Fruit fly (Drosophila melanogaster) whole organism, pupa: ENCODE results near the gene Gr64d.

Experiments used
- CG10348 ChIP-seq: fragments of 200-800 bp; sonication (Bioruptor generic); IDR thresholded peaks from 2 replicates; pipeline ENCODE4 v1.3.6; 2022; ENCODE audit warnings: missing biosample characterization, missing genetic modification characterization
- CG12605 ChIP-seq: fragments of 200-800 bp; sonication (Bioruptor generic); IDR thresholded peaks from 2 replicates; pipeline ENCODE4 v1.3.6; 2022; ENCODE audit warnings: missing biosample characterization, missing genetic modification characterization
- CG13204 ChIP-seq: fragments of 200-800 bp; sonication (Bioruptor generic); optimal IDR thresholded peaks from 2 replicates; lab custom pipeline; 2018; ENCODE audit warnings: missing biosample characterization, mild to moderate bottlenecking, missing genetic modification characterization, moderate library complexity
- CG14655 ChIP-seq: fragments of 200-800 bp; sonication (Bioruptor generic); optimal IDR thresholded peaks from 3 replicates; lab custom pipeline; 2017; ENCODE audit warnings: mild to moderate bottlenecking, missing biosample characterization, missing genetic modification reagents, missing genetic modification characterization
- CG15710 ChIP-seq: fragments of 200-800 bp; sonication (Bioruptor generic); optimal IDR thresholded peaks from 2 replicates; lab custom pipeline; 2018; ENCODE audit warnings: missing biosample characterization, mild to moderate bottlenecking, missing genetic modification characterization, moderate library complexity
- CG17806 ChIP-seq: fragments of 200-800 bp; sonication (Bioruptor generic); optimal IDR thresholded peaks from 2 replicates; lab custom pipeline; 2018; ENCODE audit warnings: missing biosample characterization, mild to moderate bottlenecking, missing genetic modification characterization, moderate library complexity
- CG32121 ChIP-seq: fragments of 200-800 bp; sonication (Bioruptor generic); IDR thresholded peaks from 2 replicates; pipeline ENCODE4 v1.3.6; 2022; ENCODE audit warnings: missing biosample characterization, missing genetic modification characterization
- CG34367 ChIP-seq: fragments of 200-800 bp; sonication (Bioruptor generic); optimal IDR thresholded peaks from 2 replicates; lab custom pipeline; 2018; ENCODE audit warnings: missing biosample characterization, mild to moderate bottlenecking, missing genetic modification characterization
- CG4496 ChIP-seq: fragments of 200-800 bp; sonication (Bioruptor generic); IDR thresholded peaks from 3 replicates; pipeline ENCODE4 v1.3.6; 2022; ENCODE audit warnings: missing biosample characterization, missing genetic modification characterization
- CG8159 ChIP-seq: fragments of 200-800 bp; sonication (Bioruptor generic); optimal IDR thresholded peaks from 3 replicates; lab custom pipeline; 2018; ENCODE audit warnings: missing biosample characterization, mild to moderate bottlenecking, missing genetic modification characterization, moderate library complexity
- CG8301 ChIP-seq: fragments of 200-800 bp; sonication (Bioruptor generic); optimal IDR thresholded peaks from 2 replicates; lab custom pipeline; 2018; ENCODE audit warnings: missing biosample characterization, mild to moderate bottlenecking, missing genetic modification characterization
- CG9948 ChIP-seq: fragments of 200-800 bp; sonication (Bioruptor generic); optimal IDR thresholded peaks from 2 replicates; lab custom pipeline; 2018; ENCODE audit warnings: missing biosample characterization, mild to moderate bottlenecking, missing genetic modification characterization, moderate library complexity
- D1 ChIP-seq: fragments of 200-800 bp; sonication (Bioruptor generic); optimal IDR thresholded peaks from 2 replicates; lab custom pipeline; 2018; ENCODE audit warnings: missing biosample characterization, mild to moderate bottlenecking, missing genetic modification characterization, moderate library complexity
- EcR ChIP-seq: fragments of 200-800 bp; sonication (Bioruptor generic); optimal IDR thresholded peaks from 3 replicates; lab custom pipeline; 2019; ENCODE audit warnings: missing biosample characterization, missing genetic modification characterization, mild to moderate bottlenecking, moderate library complexity, missing genetic modification reagents
- Ets98B ChIP-seq: fragments of 200-800 bp; sonication (Bioruptor generic); IDR thresholded peaks from 2 replicates; pipeline ENCODE4 v1.3.6; 2022; ENCODE audit warnings: missing biosample characterization, missing genetic modification characterization
- Pif1A ChIP-seq: fragments of 200-800 bp; sonication (Bioruptor generic); optimal IDR thresholded peaks from 3 replicates; lab custom pipeline; 2016; ENCODE audit warnings: missing biosample characterization, missing genetic modification characterization
- Pif1B ChIP-seq: fragments of 200-800 bp; sonication (Bioruptor generic); optimal IDR thresholded peaks from 3 replicates; lab custom pipeline; 2016; ENCODE audit warnings: missing biosample characterization, missing genetic modification characterization
- Snoo ChIP-seq: fragments of 200-800 bp; sonication (Bioruptor generic); optimal IDR thresholded peaks from 3 replicates; lab custom pipeline; 2017; ENCODE audit warnings: missing biosample characterization, mild to moderate bottlenecking, missing genetic modification characterization, inconsistent platforms
- fd96Ca ChIP-seq: fragments of 200-800 bp; sonication (Bioruptor generic); IDR thresholded peaks from 3 replicates; pipeline ENCODE4 v1.3.6; 2022; ENCODE audit warnings: missing biosample characterization, missing genetic modification characterization
- gl ChIP-seq: fragments of 200-800 bp; sonication (Bioruptor generic); optimal IDR thresholded peaks from 2 replicates; lab custom pipeline; 2018; ENCODE audit warnings: missing biosample characterization, mild to moderate bottlenecking, missing genetic modification characterization
- rn ChIP-seq: fragments of 200-800 bp; sonication (Bioruptor generic); IDR thresholded peaks from 2 replicates; pipeline ENCODE4 v1.3.6; 2022; ENCODE audit warnings: missing biosample characterization, missing genetic modification characterization

Gene Gr64d

dm6 chr3L:4044497-4044896 is 12.6 kb downstream of the Gr64d start:
- TF ChIP-seq CG17806 (tag; lab: Kevin White, UChicago) (no peak), CG32121 (GFP tag; lab: Robert Waterston, UW) (no peak), CG12605 (GFP tag; lab: Robert Waterston, UW) (no peak), Snoo (tag; lab: Kevin White, UChicago) (no peak), CG10348 (no peak), Pif1B (no peak), gl (no peak), Ets98B (GFP tag; lab: Robert Waterston, UW) (no peak), D1 (tag; lab: Kevin White, UChicago) (no peak), CG8159 (tag; lab: Kevin White, UChicago) (no peak), CG9948 (tag; lab: Kevin White, UChicago) (no peak), rn (GFP tag; lab: Robert Waterston, UW) (no peak), CG14655 (GFP tag; lab: Kevin White, UChicago) (no peak), EcR (GFP tag; lab: Kevin White, UChicago) (no peak), Pif1A (GFP tag; lab: Kevin White, UChicago) (no peak), CG13204 (GFP tag; lab: Kevin White, UChicago) (no peak), CG15710 (tag; lab: Kevin White, UChicago) (no peak)
- TF ChIP-seq, all 21 proteins: peak for 0

DNA sequence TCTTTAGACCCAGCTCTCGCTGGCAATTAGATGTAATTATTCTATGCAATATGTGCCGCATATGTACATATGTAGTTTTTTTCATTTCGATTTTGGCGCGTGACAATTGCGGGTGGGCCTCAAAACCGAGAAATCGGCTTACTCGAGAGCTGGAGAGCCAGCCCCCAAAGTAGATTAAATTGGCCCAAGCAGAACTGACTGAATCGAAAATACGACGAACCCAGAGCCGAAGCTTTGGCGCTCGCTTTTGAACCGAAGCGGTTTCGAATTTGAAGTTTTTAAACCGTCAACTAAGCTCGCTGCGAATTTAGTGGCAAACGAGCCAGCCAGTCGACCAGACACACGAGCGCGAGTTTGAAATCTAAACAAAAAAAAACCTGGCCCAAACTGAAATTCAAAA is 14.4 kb downstream of the Gr64d start, which contains the start of gene CG1136:
Gene CG1136, plus strand, starts transcription at position 308 of the 400 bp plus-strand sequence.
- TF ChIP-seq CG13204 (GFP tag; lab: Kevin White, UChicago) (no peak), CG9948 (tag; lab: Kevin White, UChicago) (no peak), CG17806 (tag; lab: Kevin White, UChicago) (no peak), EcR (GFP tag; lab: Kevin White, UChicago) (no peak), CG4496 (no peak), Pif1B (no peak), D1 (tag; lab: Kevin White, UChicago) (no peak), Pif1A (GFP tag; lab: Kevin White, UChicago) (no peak), fd96Ca (GFP tag; lab: Robert Waterston, UW) (no peak), rn (GFP tag; lab: Robert Waterston, UW) (no peak)

- TF ChIP-seq rn (GFP tag; lab: Robert Waterston, UW) (no peak), gl (no peak), fd96Ca (GFP tag; lab: Robert Waterston, UW) (no peak), Ets98B (GFP tag; lab: Robert Waterston, UW) (no peak), CG34367 (tag; lab: Kevin White, UChicago) (no peak), CG4496 (no peak), CG8159 (tag; lab: Kevin White, UChicago) (no peak)
- TF ChIP-seq, all 21 proteins: peak for 0
These were observed 15.8 kb downstream of the Gr64d start, which contains the start of gene Dpy-30L2 for dm6 chr3L:4047635-4048034. Gene Dpy-30L2, minus strand, starts transcription at chr3L:4047735.

dm6 chr3L:4049082-4049481 is 17.2 kb downstream of the Gr64d start:
- TF ChIP-seq CG32121 (GFP tag; lab: Robert Waterston, UW): no peak
- TF ChIP-seq CG34367 (tag; lab: Kevin White, UChicago): no peak
- TF ChIP-seq Pif1A (GFP tag; lab: Kevin White, UChicago): no peak
- no peak for TF ChIP-seq CG4496
- TF ChIP-seq CG10348: no peak
- TF ChIP-seq CG8301: no peak
- no peak for TF ChIP-seq Ets98B (GFP tag; lab: Robert Waterston, UW)

DNA sequence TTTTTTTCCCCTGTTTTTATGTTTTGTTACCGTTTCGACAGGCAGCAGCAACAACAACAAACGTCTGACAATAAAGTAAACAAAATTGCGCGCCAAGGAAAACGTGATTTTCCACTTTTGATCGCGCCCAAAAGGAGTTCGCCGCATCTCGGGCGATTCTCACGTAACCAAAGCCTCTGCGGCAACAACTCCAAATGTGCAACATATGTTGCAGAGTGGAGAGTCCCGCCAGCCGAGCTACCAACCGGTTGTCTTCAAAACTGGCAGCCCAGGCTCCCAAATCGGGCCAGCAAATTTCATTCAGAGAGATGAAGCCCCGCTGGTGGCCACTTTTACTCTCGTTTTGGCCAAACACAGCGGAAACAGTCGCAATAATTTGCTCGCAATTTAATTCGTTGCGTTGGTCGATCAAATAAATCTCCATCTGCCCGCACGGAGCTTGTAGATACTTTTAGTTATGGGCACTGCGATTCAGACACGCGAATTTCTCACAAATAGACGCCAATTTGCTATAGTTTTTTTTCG is 23.6 kb downstream of the Gr64d start:
- TF ChIP-seq fd96Ca (GFP tag; lab: Robert Waterston, UW) (0 out of 3 replicates have a peak, but pooled peaks have one; percentile 38), CG17806 (tag; lab: Kevin White, UChicago) (no peak)
- TF ChIP-seq, all 21 proteins: peak for 1

DNA sequence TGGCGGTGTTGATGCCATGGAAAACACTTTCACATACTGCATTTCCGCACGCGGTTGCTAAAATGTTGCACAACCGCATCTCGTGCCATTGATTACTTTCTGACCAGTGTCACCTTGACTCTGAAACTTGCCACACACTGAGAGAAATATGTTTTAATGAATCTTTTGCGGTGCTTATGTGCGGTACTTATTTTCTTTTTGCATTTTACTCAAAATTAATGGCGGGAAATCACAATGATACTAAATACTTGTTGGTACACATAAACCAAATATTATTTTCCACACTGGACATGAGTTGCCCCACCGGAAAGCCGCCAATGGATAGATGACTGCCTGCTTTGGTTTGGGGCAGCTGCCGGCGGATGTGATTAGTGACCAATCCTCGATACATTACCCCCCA is 24.9 kb downstream of the Gr64d start:
- TF ChIP-seq fd96Ca (GFP tag; lab: Robert Waterston, UW) (peak; percentile 52; the same call in 1 of the 3 replicates), Ets98B (GFP tag; lab: Robert Waterston, UW) (peak; percentile 35), D1 (tag; lab: Kevin White, UChicago) (no peak), rn (GFP tag; lab: Robert Waterston, UW) (no peak), CG4496 (peak; percentile 24; the same call in 1 of the 3 replicates)

dm6 chr3L:4059293-4059820 is 27.5 kb downstream of the Gr64d start, which contains the start of gene Ugt305A1:
Gene Ugt305A1, plus strand, starts transcription at chr3L:4059770.
- TF ChIP-seq CG12605 (GFP tag; lab: Robert Waterston, UW) (no peak), fd96Ca (GFP tag; lab: Robert Waterston, UW) (no peak), CG9948 (tag; lab: Kevin White, UChicago) (no peak), CG32121 (GFP tag; lab: Robert Waterston, UW) (no peak), CG8301 (no peak), Pif1A (GFP tag; lab: Kevin White, UChicago) (no peak), CG10348 (no peak), D1 (tag; lab: Kevin White, UChicago) (no peak), Ets98B (GFP tag; lab: Robert Waterston, UW) (no peak), CG15710 (tag; lab: Kevin White, UChicago) (no peak), Snoo (tag; lab: Kevin White, UChicago) (no peak), CG14655 (GFP tag; lab: Kevin White, UChicago) (no peak), CG17806 (tag; lab: Kevin White, UChicago) (no peak), CG13204 (GFP tag; lab: Kevin White, UChicago) (no peak), rn (GFP tag; lab: Robert Waterston, UW) (no peak), CG34367 (tag; lab: Kevin White, UChicago) (no peak)
